Fruit fly (Drosophila melanogaster) whole organism, embryonic: ENCODE data around the gene witty.

ENCODE experiments used
- Blimp-1 ChIP-seq: fragments of 200-800 bp; sonication (Bioruptor generic); optimal IDR thresholded peaks from 3 replicates; lab custom pipeline; 2018; ENCODE audit warnings: missing biosample characterization, missing genetic modification characterization, mild to moderate bottlenecking, moderate library complexity, missing genetic modification reagents
- CG10209 ChIP-seq: fragments of 200-800 bp; sonication (Bioruptor generic); optimal IDR thresholded peaks from 3 replicates; lab custom pipeline; 2017; ENCODE audit warnings: missing biosample characterization, mild to moderate bottlenecking, missing genetic modification characterization, missing genetic modification reagents
- CG10267 ChIP-seq: fragments of 200-800 bp; sonication (Bioruptor generic); optimal IDR thresholded peaks from 2 replicates; lab custom pipeline; 2018; ENCODE audit warnings: missing biosample characterization, mild to moderate bottlenecking, missing genetic modification characterization, moderate library complexity
- CG10274 ChIP-seq: fragments of 200-800 bp; sonication (Bioruptor generic); optimal IDR thresholded peaks from 3 replicates; lab custom pipeline; 2017; ENCODE audit warnings: missing biosample characterization, mild to moderate bottlenecking, missing genetic modification characterization
- CG11093 ChIP-seq: fragments of 200-800 bp; sonication (Bioruptor generic); IDR thresholded peaks from 3 replicates; pipeline ENCODE4 v1.3.6; 2022; ENCODE audit warnings: missing biosample characterization, missing genetic modification characterization
- CG11247 ChIP-seq: fragments of 200-800 bp; sonication (Bioruptor generic); IDR thresholded peaks from 2 replicates; pipeline ENCODE4 v1.3.6; 2022; ENCODE audit warnings: missing biosample characterization, missing genetic modification characterization
- CG11456 ChIP-seq: fragments of 200-800 bp; sonication (Bioruptor generic); IDR thresholded peaks from 3 replicates; pipeline ENCODE4 v1.3.6; 2022; ENCODE audit warnings: missing biosample characterization, missing genetic modification characterization
- CG13123 ChIP-seq: fragments of 200-800 bp; sonication (Bioruptor generic); optimal IDR thresholded peaks from 2 replicates; lab custom pipeline; 2016; ENCODE audit warnings: missing biosample characterization, missing genetic modification characterization
- CG13296 ChIP-seq: fragments of 200-800 bp; sonication (Bioruptor generic); optimal IDR thresholded peaks from 3 replicates; lab custom pipeline; 2018; ENCODE audit warnings: missing biosample characterization, mild to moderate bottlenecking, missing genetic modification characterization
- CG1529 ChIP-seq: fragments of 200-800 bp; sonication (Bioruptor generic); optimal IDR thresholded peaks from 3 replicates; lab custom pipeline; 2018; ENCODE audit warnings: missing biosample characterization, missing genetic modification characterization
- CG16813 ChIP-seq: fragments of 200-800 bp; sonication (Bioruptor generic); IDR thresholded peaks from 3 replicates; pipeline ENCODE4 v1.3.6; 2022; ENCODE audit warnings: missing biosample characterization, missing genetic modification characterization; ENCODE audit not compliant: partially characterized antibody
- CG16815 ChIP-seq: fragments of 200-800 bp; sonication (Bioruptor generic); optimal IDR thresholded peaks from 3 replicates; lab custom pipeline; 2017; ENCODE audit warnings: missing biosample characterization, mild to moderate bottlenecking, missing genetic modification characterization
- CG17568 ChIP-seq: fragments of 200-800 bp; sonication (Bioruptor generic); optimal IDR thresholded peaks from 2 replicates; lab custom pipeline; 2018; ENCODE audit warnings: missing biosample characterization, mild to moderate bottlenecking, missing genetic modification characterization, moderate library complexity
- CG2120 ChIP-seq: fragments of 200-800 bp; sonication (Bioruptor generic); optimal IDR thresholded peaks from 3 replicates; lab custom pipeline; 2016; ENCODE audit warnings: missing biosample characterization, missing genetic modification characterization
- CG2678 ChIP-seq: fragments of 200-800 bp; sonication (Bioruptor generic); optimal IDR thresholded peaks from 3 replicates; lab custom pipeline; 2019; ENCODE audit warnings: missing biosample characterization, mild to moderate bottlenecking, missing genetic modification characterization, moderate library complexity
- CG3838 ChIP-seq: fragments of 200-800 bp; sonication (Bioruptor generic); optimal IDR thresholded peaks from 3 replicates; lab custom pipeline; 2016; ENCODE audit warnings: missing biosample characterization, missing genetic modification characterization
- CG3995 ChIP-seq: fragments of 200-800 bp; sonication (Bioruptor generic); optimal IDR thresholded peaks from 3 replicates; lab custom pipeline; 2016; ENCODE audit warnings: missing biosample characterization, missing genetic modification characterization
- CG5953 ChIP-seq: fragments of 200-800 bp; sonication (Bioruptor generic); IDR thresholded peaks from 2 replicates; pipeline ENCODE4 v1.3.6; 2022; ENCODE audit warnings: missing biosample characterization, missing genetic modification characterization
- CG6254 ChIP-seq: fragments of 200-800 bp; sonication (Bioruptor generic); optimal IDR thresholded peaks from 3 replicates; lab custom pipeline; 2017; ENCODE audit warnings: mild to moderate bottlenecking, missing biosample characterization, missing genetic modification reagents, missing genetic modification characterization
- CG6765 ChIP-seq: fragments of 200-800 bp; sonication (Bioruptor generic); optimal IDR thresholded peaks from 3 replicates; lab custom pipeline; 2017; ENCODE audit warnings: missing biosample characterization, mild to moderate bottlenecking, missing genetic modification characterization
- CG7271 ChIP-seq: fragments of 200-800 bp; sonication (Bioruptor generic); optimal IDR thresholded peaks from 2 replicates; lab custom pipeline; 2018; ENCODE audit warnings: missing biosample characterization, mild to moderate bottlenecking, missing genetic modification characterization, moderate library complexity
- CG7963 ChIP-seq: fragments of 200-800 bp; sonication (Bioruptor generic); IDR thresholded peaks from 3 replicates; pipeline ENCODE4 v1.3.6; 2022; ENCODE audit warnings: missing biosample characterization, missing genetic modification characterization; ENCODE audit not compliant: partially characterized antibody
- CG8388 ChIP-seq: fragments of 200-800 bp; sonication (Bioruptor generic); optimal IDR thresholded peaks from 2 replicates; lab custom pipeline; 2019; ENCODE audit warnings: missing biosample characterization, mild to moderate bottlenecking, missing genetic modification characterization, moderate library complexity
- CG8765 ChIP-seq: fragments of 200-800 bp; sonication (Bioruptor generic); IDR thresholded peaks from 2 replicates; pipeline ENCODE4 v1.3.6; 2022; ENCODE audit warnings: missing biosample characterization, missing genetic modification characterization
- Dbx ChIP-seq: fragments of 200-800 bp; sonication (Bioruptor generic); IDR thresholded peaks from 3 replicates; pipeline ENCODE4 v1.3.6; 2022; ENCODE audit warnings: missing biosample characterization, missing genetic modification characterization
- Dll ChIP-seq: fragments of 200-800 bp; sonication (Bioruptor generic); IDR thresholded peaks from 4 replicates; pipeline ENCODE4 v1.3.6; 2022; ENCODE audit warnings: missing biosample characterization, missing genetic modification characterization; ENCODE audit not compliant: partially characterized antibody
- Doc3 ChIP-seq: fragments of 200-800 bp; sonication (Bioruptor generic); IDR thresholded peaks from 3 replicates; pipeline ENCODE4 v1.3.6; 2022; ENCODE audit warnings: missing biosample characterization, missing genetic modification characterization; ENCODE audit not compliant: partially characterized antibody
- Dp ChIP-seq: fragments of 200-800 bp; sonication (Bioruptor generic); optimal IDR thresholded peaks from 2 replicates; lab custom pipeline; 2018; ENCODE audit warnings: missing biosample characterization, mild to moderate bottlenecking, missing genetic modification characterization, moderate library complexity
- E2f2 ChIP-seq: fragments of 200-800 bp; sonication (Bioruptor generic); IDR thresholded peaks from 2 replicates; pipeline ENCODE4 v1.3.6; 2022; ENCODE audit warnings: missing biosample characterization, missing genetic modification characterization
- HmgD ChIP-seq: fragments of 200-800 bp; sonication (Bioruptor generic); optimal IDR thresholded peaks from 3 replicates; lab custom pipeline; 2016; ENCODE audit warnings: missing biosample characterization, missing genetic modification characterization
- Myb ChIP-seq: fragments of 200-800 bp; sonication (Bioruptor generic); optimal IDR thresholded peaks from 2 replicates; lab custom pipeline; 2016; ENCODE audit warnings: missing biosample characterization, missing genetic modification characterization
- NK7.1 ChIP-seq: fragments of 200-800 bp; sonication (Bioruptor generic); optimal IDR thresholded peaks from 3 replicates; lab custom pipeline; 2016; ENCODE audit warnings: missing biosample characterization, missing genetic modification characterization
- Optix ChIP-seq: fragments of 200-800 bp; sonication (Bioruptor generic); IDR thresholded peaks from 3 replicates; pipeline ENCODE4 v1.3.6; 2022; ENCODE audit warnings: missing biosample characterization, missing genetic modification characterization
- Taf1 ChIP-seq: fragments of 200-800 bp; sonication (Bioruptor generic); IDR thresholded peaks from 2 replicates; pipeline ENCODE4 v1.3.6; 2022; ENCODE audit warnings: missing biosample characterization, missing genetic modification characterization
- Usf ChIP-seq: fragments of 200-800 bp; sonication (Bioruptor generic); optimal IDR thresholded peaks from 2 replicates; lab custom pipeline; 2017; ENCODE audit warnings: missing genotype, missing biosample characterization, missing genetic modification characterization
- Xbp1 ChIP-seq: fragments of 200-800 bp; sonication (Bioruptor generic); optimal IDR thresholded peaks from 3 replicates; lab custom pipeline; 2016; ENCODE audit warnings: missing biosample characterization, mild to moderate bottlenecking, missing genetic modification characterization
- abd-A ChIP-seq: fragments of 200-800 bp; sonication (Bioruptor generic); optimal IDR thresholded peaks from 3 replicates; lab custom pipeline; 2019; ENCODE audit warnings: missing biosample characterization, mild to moderate bottlenecking, missing genetic modification characterization, moderate library complexity
- ap ChIP-seq: fragments of 200-800 bp; sonication (Bioruptor generic); IDR thresholded peaks from 2 replicates; pipeline ENCODE4 v1.3.6; 2022; ENCODE audit warnings: missing biosample characterization, missing genetic modification characterization
- ara ChIP-seq: fragments of 200-800 bp; sonication (Bioruptor generic); IDR thresholded peaks from 2 replicates; pipeline ENCODE4 v1.3.6; 2022; ENCODE audit warnings: missing biosample characterization, missing genetic modification characterization
- chn ChIP-seq: fragments of 200-800 bp; sonication (Bioruptor generic); optimal IDR thresholded peaks from 2 replicates; lab custom pipeline; 2016; ENCODE audit warnings: missing biosample characterization, missing genetic modification characterization
- crol ChIP-seq: fragments of 200-800 bp; sonication (Bioruptor generic); IDR thresholded peaks from 2 replicates; pipeline ENCODE4 v1.3.6; 2022; ENCODE audit warnings: missing biosample characterization, missing genetic modification characterization
- dysf ChIP-seq: fragments of 200-800 bp; sonication (Bioruptor generic); IDR thresholded peaks from 3 replicates; pipeline ENCODE4 v1.3.6; 2022; ENCODE audit warnings: missing biosample characterization, missing genetic modification characterization
- fu2 ChIP-seq: fragments of 200-800 bp; sonication (Bioruptor generic); optimal IDR thresholded peaks from 2 replicates; lab custom pipeline; 2016; ENCODE audit warnings: missing biosample characterization, missing genetic modification characterization
- gsb ChIP-seq: fragments of 200-800 bp; sonication (Bioruptor generic); IDR thresholded peaks from 2 replicates; pipeline ENCODE4 v1.3.6; 2022; ENCODE audit warnings: missing biosample characterization, missing genetic modification characterization
- luna ChIP-seq: fragments of 200-800 bp; sonication (Bioruptor generic); optimal IDR thresholded peaks from 2 replicates; lab custom pipeline; 2016; ENCODE audit warnings: missing biosample characterization, missing genetic modification characterization
- nerfin-1 ChIP-seq: fragments of 200-800 bp; sonication (Bioruptor generic); optimal IDR thresholded peaks from 3 replicates; lab custom pipeline; 2019; ENCODE audit warnings: missing biosample characterization, mild to moderate bottlenecking, missing genetic modification characterization, moderate library complexity
- otp ChIP-seq: fragments of 200-800 bp; sonication (Bioruptor generic); IDR thresholded peaks from 3 replicates; pipeline ENCODE4, ENCODE4 v1.3.6; 2022; ENCODE audit warnings: missing biosample characterization, missing genetic modification characterization
- p53 ChIP-seq: fragments of 200-800 bp; sonication (Bioruptor generic); optimal IDR thresholded peaks from 2 replicates; lab custom pipeline; 2016; ENCODE audit warnings: missing biosample characterization, missing genetic modification characterization
- pum ChIP-seq: fragments of 200-800 bp; sonication (Bioruptor generic); optimal IDR thresholded peaks from 2 replicates; lab custom pipeline; 2016; ENCODE audit warnings: missing biosample characterization, missing genetic modification characterization
- stc ChIP-seq: fragments of 200-800 bp; sonication (Bioruptor generic); IDR thresholded peaks from 2 replicates; pipeline ENCODE4 v1.3.6; 2022; ENCODE audit warnings: missing biosample characterization, missing genetic modification characterization

witty gene

dm6 chr2L:8307817-8308551 is 30.1 kb upstream of the witty start, which contains the start of the genes Ostgamma and Mettl14 (continued):
- TF ChIP-seq CG16815 (GFP tag; lab: Kevin White, UChicago), result no peak
- no peak for TF ChIP-seq luna
- TF ChIP-seq CG5953 (GFP tag; lab: Robert Waterston, UW), result no peak
- TF ChIP-seq NK7.1 (GFP tag; lab: Kevin White, UChicago), result no peak
- TF ChIP-seq CG11247 (GFP tag; lab: Robert Waterston, UW), result no peak
- TF ChIP-seq CG11093, result no peak
- peak; percentile 16 for TF ChIP-seq CG8388 (GFP tag; lab: Kevin White, UChicago)
- TF ChIP-seq CG2678 (tag; lab: Kevin White, UChicago), result no peak
- no peak for TF ChIP-seq pum (GFP tag; lab: Kevin White, UChicago)
- TF ChIP-seq nerfin-1, result peak; percentile 24
- no peak for TF ChIP-seq CG17568 (GFP tag; lab: Kevin White, UChicago)
- TF ChIP-seq dysf (GFP tag; lab: Robert Waterston, UW), result no peak
- TF ChIP-seq CG11456, result no peak
- TF ChIP-seq Optix (GFP tag; lab: Robert Waterston, UW), result no peak
- TF ChIP-seq crol (GFP tag; lab: Robert Waterston, UW), result no peak
- no peak for TF ChIP-seq CG6765 (GFP tag; lab: Kevin White, UChicago)
- TF ChIP-seq p53 (GFP tag; lab: Kevin White, UChicago), result no peak
- peak; percentile 12 for TF ChIP-seq CG7271
- TF ChIP-seq CG8765, result no peak
- peak; percentile 35 for TF ChIP-seq Dp (GFP tag; lab: Kevin White, UChicago)
- TF ChIP-seq abd-A (tag; lab: Kevin White, UChicago), result no peak
- TF ChIP-seq gsb (GFP tag; lab: Robert Waterston, UW), result no peak
- TF ChIP-seq CG7963 (GFP tag; lab: Robert Waterston, UW), result no peak
- TF ChIP-seq CG13123, result no peak
- TF ChIP-seq CG6254, result no peak
- TF ChIP-seq CG2120 (GFP tag; lab: Kevin White, UChicago), result peak; percentile 34
- no peak for TF ChIP-seq Blimp-1
- no peak for TF ChIP-seq Dbx (GFP tag; lab: Robert Waterston, UW)
- TF ChIP-seq CG3995 (GFP tag; lab: Kevin White, UChicago), result peak; percentile 77
- TF ChIP-seq Usf, result no peak
- TF ChIP-seq Dll (GFP tag; lab: Robert Waterston, UW), result peak; percentile 94
- no peak for TF ChIP-seq chn (GFP tag; lab: Kevin White, UChicago)
- peak; percentile 72 for TF ChIP-seq CG16813 (GFP tag; lab: Robert Waterston, UW)
- no peak for TF ChIP-seq CG10209 (GFP tag; lab: Kevin White, UChicago)
- TF ChIP-seq CG10274 (GFP tag; lab: Kevin White, UChicago), result no peak
- no peak for TF ChIP-seq Taf1 (GFP tag; lab: Robert Waterston, UW)
- TF ChIP-seq Xbp1 (GFP tag; lab: Kevin White, UChicago), result peak; percentile 94
- TF ChIP-seq CG1529 (GFP tag; lab: Kevin White, UChicago), result no peak
- TF ChIP-seq fu2 (GFP tag; lab: Kevin White, UChicago), result no peak
- no peak for TF ChIP-seq ara (GFP tag; lab: Robert Waterston, UW)
- no peak for TF ChIP-seq HmgD (GFP tag; lab: Kevin White, UChicago)
- TF ChIP-seq otp, result no peak
- no peak for TF ChIP-seq stc
- TF ChIP-seq Doc3 (GFP tag; lab: Robert Waterston, UW), result peak; percentile 71
- peak; percentile 38 for TF ChIP-seq CG10267 (tag; lab: Kevin White, UChicago)
- no peak for TF ChIP-seq Myb
- TF ChIP-seq CG3838 (GFP tag; lab: Kevin White, UChicago), result no peak
- 0 out of 2 replicates have a peak, but pooled peaks have one; percentile 28 for TF ChIP-seq E2f2 (GFP tag; lab: Robert Waterston, UW)
- TF ChIP-seq ap, result no peak
- TF ChIP-seq CG13296, result no peak
